Worm (Caenorhabditis elegans) whole organism, L1 larva: ENCODE data around the gene lact-8.
A peak's percentile ranks its signal among the peaks of the same experiment; 100 is the strongest.

Experiments used
- C04F5.9 ChIP-seq: sonication (generic microtip); optimal IDR thresholded peaks from 2 replicates; lab custom pipeline; 2016; ENCODE audit warnings: missing genetic modification characterization, missing compliant biosample characterization
- C34B4.2 ChIP-seq: sonication (generic microtip); optimal IDR thresholded peaks from 2 replicates; lab custom pipeline; 2017; ENCODE audit warnings: mild to moderate bottlenecking, missing genetic modification characterization, missing compliant biosample characterization
- F16B12.6 ChIP-seq: fragments of 150-350 bp; optimal IDR thresholded peaks from 2 replicates; lab custom pipeline; 2014; ENCODE audit warnings: missing biosample characterization, missing genetic modification characterization
- Y116A8C.19 ChIP-seq: sonication (generic microtip); optimal IDR thresholded peaks from 2 replicates; lab custom pipeline; 2016; ENCODE audit warnings: missing compliant biosample characterization, missing genetic modification characterization, borderline replicate concordance
- alr-1 ChIP-seq: fragments of 200-800 bp; sonication (Bioruptor generic); optimal IDR thresholded peaks from 2 replicates; lab custom pipeline; 2018; ENCODE audit warnings: borderline replicate concordance, mild to moderate bottlenecking, missing genetic modification characterization, missing compliant biosample characterization
- aly-2 ChIP-seq: fragments of 150-350 bp; optimal IDR thresholded peaks from 2 replicates; lab custom pipeline; 2014; ENCODE audit warnings: missing biosample characterization, missing genetic modification characterization
- blmp-1 ChIP-seq: fragments of 150-350 bp; optimal IDR thresholded peaks from 2 replicates; lab custom pipeline; 2014; ENCODE audit warnings: missing biosample characterization, missing genetic modification characterization
- ceh-63 ChIP-seq: fragments of 200-800 bp; sonication (Bioruptor generic); optimal IDR thresholded peaks from 2 replicates; lab custom pipeline; 2018; ENCODE audit warnings: mild to moderate bottlenecking, missing genetic modification characterization, missing compliant biosample characterization
- ceh-8 ChIP-seq: fragments of 200-800 bp; sonication (Bioruptor generic); optimal IDR thresholded peaks from 2 replicates; lab custom pipeline; 2018; ENCODE audit warnings: mild to moderate bottlenecking, missing genetic modification characterization, moderate library complexity, missing compliant biosample characterization
- ceh-88 ChIP-seq: fragments of 200-800 bp; sonication (Bioruptor generic); IDR thresholded peaks from 2 replicates; pipeline ENCODE4 v1.3.6; 2022; ENCODE audit warnings: missing genetic modification characterization, missing compliant biosample characterization
- ceh-90 ChIP-seq: sonication (generic microtip); optimal IDR thresholded peaks from 2 replicates; lab custom pipeline; 2016; ENCODE audit warnings: missing genetic modification characterization, missing compliant biosample characterization
- dsc-1 ChIP-seq: sonication (generic microtip); optimal IDR thresholded peaks from 2 replicates; lab custom pipeline; 2016; ENCODE audit warnings: mild to moderate bottlenecking, missing genetic modification characterization, missing compliant biosample characterization
- efl-1 ChIP-seq, 4 experiments: fragments of 150-350 bp; optimal IDR thresholded peaks in 3 of 4; peaks in 1 of 4; 1 replicate in 1 of 4; 2 replicates in 3 of 4; lab custom pipeline; 2014; ENCODE audit warnings: missing biosample characterization in 2 of 4, missing genetic modification characterization in 2 of 4, missing genetic modification reagents in 2 of 4
- efl-3 ChIP-seq: fragments of 200-800 bp; sonication (Bioruptor generic); optimal IDR thresholded peaks from 2 replicates; lab custom pipeline; 2018; ENCODE audit warnings: mild to moderate bottlenecking, missing genetic modification characterization, missing compliant biosample characterization
- egl-13 ChIP-seq: sonication (generic microtip); optimal IDR thresholded peaks from 2 replicates; lab custom pipeline; 2016; ENCODE audit warnings: missing genotype, missing genetic modification reagents, missing genetic modification characterization, missing compliant biosample characterization
- egl-27 ChIP-seq, 2 experiments: fragments of 150-350 bp in 1 of 2; sonication (generic microtip); optimal IDR thresholded peaks; 3 replicates each; lab custom pipeline; 2017 to 2018; ENCODE audit warnings: missing biosample characterization in 2 of 2, missing genetic modification characterization in 2 of 2, missing genetic modification reagents in 2 of 2
- ets-5 ChIP-seq: fragments of 200-800 bp; sonication (Bioruptor generic); IDR thresholded peaks from 2 replicates; pipeline ENCODE4 v1.3.6; 2022; ENCODE audit warnings: missing genetic modification characterization, missing compliant biosample characterization
- fkh-10 ChIP-seq: sonication (generic microtip); optimal IDR thresholded peaks from 2 replicates; lab custom pipeline; 2017; ENCODE audit warnings: missing biosample characterization, missing genetic modification reagents, missing genetic modification characterization
- fos-1 ChIP-seq: fragments of 150-350 bp; optimal IDR thresholded peaks from 2 replicates; lab custom pipeline; 2014; ENCODE audit warnings: missing biosample characterization, missing genetic modification characterization
- grh-1 ChIP-seq: fragments of 200-800 bp; sonication (Bioruptor generic); IDR thresholded peaks from 2 replicates; pipeline ENCODE4 v1.3.6; 2022; ENCODE audit warnings: missing genetic modification reagents, missing genetic modification characterization, missing compliant biosample characterization
- hlh-17 ChIP-seq: fragments of 200-800 bp; sonication (Bioruptor generic); optimal IDR thresholded peaks from 2 replicates; lab custom pipeline; 2018; ENCODE audit warnings: missing genetic modification characterization, mild to moderate bottlenecking, missing compliant biosample characterization, moderate library complexity, borderline replicate concordance
- hlh-4 ChIP-seq: sonication (generic microtip); optimal IDR thresholded peaks from 2 replicates; lab custom pipeline; 2016; ENCODE audit warnings: mild to moderate bottlenecking, missing genetic modification characterization, missing compliant biosample characterization
- isw-1 ChIP-seq: fragments of 200-800 bp; sonication (Bioruptor generic); IDR thresholded peaks from 2 replicates; pipeline ENCODE4 v1.3.6; 2022; ENCODE audit warnings: missing genetic modification characterization, missing compliant biosample characterization
- jun-1 ChIP-seq: fragments of 150-350 bp; optimal IDR thresholded peaks from 2 replicates; lab custom pipeline; 2014; ENCODE audit warnings: missing biosample characterization, missing genetic modification reagents, missing genetic modification characterization
- lin-14 ChIP-seq: fragments of 200-800 bp; sonication (Bioruptor generic); optimal IDR thresholded peaks from 2 replicates; lab custom pipeline; 2018; ENCODE audit warnings: mild to moderate bottlenecking, missing genetic modification characterization, moderate library complexity, missing compliant biosample characterization
- lin-39 ChIP-seq: fragments of 150-350 bp; optimal IDR thresholded peaks from 2 replicates; lab custom pipeline; 2014; ENCODE audit warnings: missing biosample characterization, missing genetic modification reagents, missing genetic modification characterization
- mdl-1 ChIP-seq, 2 experiments: fragments of 150-350 bp; optimal IDR thresholded peaks; 2 replicates each; lab custom pipeline; 2014 to 2017; ENCODE audit warnings: missing biosample characterization in 2 of 2, missing genetic modification characterization in 2 of 2, inconsistent platforms in 1 of 2
- mep-1 ChIP-seq: fragments of 150-350 bp; optimal IDR thresholded peaks from 2 replicates; lab custom pipeline; 2014; ENCODE audit warnings: missing biosample characterization, missing genetic modification characterization
- nhr-11 ChIP-seq: fragments of 150-350 bp; optimal IDR thresholded peaks from 2 replicates; lab custom pipeline; 2014; ENCODE audit warnings: missing biosample characterization, missing genetic modification characterization
- nhr-20 ChIP-seq: sonication (generic microtip); optimal IDR thresholded peaks from 2 replicates; lab custom pipeline; 2016; ENCODE audit warnings: mild to moderate bottlenecking, missing genetic modification characterization, missing compliant biosample characterization
- nhr-71 ChIP-seq: sonication (generic microtip); optimal IDR thresholded peaks from 2 replicates; lab custom pipeline; 2016; ENCODE audit warnings: mild to moderate bottlenecking, missing genetic modification characterization, moderate library complexity, missing compliant biosample characterization
- nhr-77 ChIP-seq: fragments of 150-350 bp; optimal IDR thresholded peaks from 2 replicates; lab custom pipeline; 2014; ENCODE audit warnings: missing biosample characterization, missing genetic modification characterization
- nhr-84 ChIP-seq: sonication (generic microtip); optimal IDR thresholded peaks from 2 replicates; lab custom pipeline; 2017; ENCODE audit warnings: missing biosample characterization, missing genetic modification characterization
- nhr-90 ChIP-seq: sonication (generic microtip); optimal IDR thresholded peaks from 2 replicates; lab custom pipeline; 2016; ENCODE audit warnings: mild to moderate bottlenecking, missing genetic modification characterization, missing compliant biosample characterization; ENCODE audit not compliant: poor library complexity
- pag-3 ChIP-seq: sonication (generic microtip); optimal IDR thresholded peaks from 2 replicates; lab custom pipeline; 2017; ENCODE audit warnings: missing genetic modification characterization, mild to moderate bottlenecking, missing compliant biosample characterization, antibody characterized with exemption, borderline replicate concordance; ENCODE audit not compliant: insufficient read depth
- pqm-1 ChIP-seq: sonication (generic microtip); optimal IDR thresholded peaks from 3 replicates; lab custom pipeline; 2017; ENCODE audit warnings: missing biosample characterization, missing genetic modification characterization
- rnt-1 ChIP-seq: sonication (generic microtip); optimal IDR thresholded peaks from 2 replicates; lab custom pipeline; 2016; ENCODE audit warnings: mild to moderate bottlenecking, missing genetic modification characterization, moderate library complexity, missing compliant biosample characterization
- skn-1 ChIP-seq: fragments of 150-350 bp; optimal IDR thresholded peaks from 2 replicates; lab custom pipeline; 2014; ENCODE audit warnings: missing biosample characterization, missing genetic modification characterization
- sox-4 ChIP-seq: sonication (generic microtip); optimal IDR thresholded peaks from 2 replicates; lab custom pipeline; 2016; ENCODE audit warnings: missing genetic modification characterization, missing compliant biosample characterization
- sup-37 ChIP-seq: fragments of 200-800 bp; sonication (Bioruptor generic); optimal IDR thresholded peaks from 2 replicates; lab custom pipeline; 2018; ENCODE audit warnings: mild to moderate bottlenecking, missing genetic modification characterization, missing compliant biosample characterization
- swsn-7 ChIP-seq: sonication (generic microtip); optimal IDR thresholded peaks from 2 replicates; lab custom pipeline; 2016; ENCODE audit warnings: missing genetic modification characterization, missing compliant biosample characterization
- unc-30 ChIP-seq: sonication (generic microtip); optimal IDR thresholded peaks from 2 replicates; lab custom pipeline; 2017; ENCODE audit warnings: missing biosample characterization, missing genetic modification characterization
- unc-98 ChIP-seq: fragments of 200-800 bp; sonication (Bioruptor generic); IDR thresholded peaks from 2 replicates; pipeline ENCODE4 v1.3.6; 2022; ENCODE audit warnings: missing genetic modification characterization, missing compliant biosample characterization
- vab-15 ChIP-seq: sonication (generic microtip); optimal IDR thresholded peaks from 2 replicates; lab custom pipeline; 2017; ENCODE audit warnings: missing genotype, mild to moderate bottlenecking, missing genetic modification characterization, missing compliant biosample characterization
- zip-4 ChIP-seq: fragments of 200-800 bp; sonication (Bioruptor generic); optimal IDR thresholded peaks from 2 replicates; lab custom pipeline; 2018; ENCODE audit warnings: mild to moderate bottlenecking, missing genetic modification characterization, moderate library complexity, missing compliant biosample characterization
- ztf-11 ChIP-seq, 2 experiments: sonication (generic microtip); optimal IDR thresholded peaks; 2 replicates each; lab custom pipeline; 2016 to 2017; ENCODE audit warnings: missing genetic modification characterization in 2 of 2, missing biosample characterization in 1 of 2, missing compliant biosample characterization in 1 of 2

lact-8 gene

ce11 chrV:11127197-11127596 lies 33.8 kb upstream of the lact-8 start, which contains the start of gene jmjd-5:
Gene jmjd-5, plus strand, starts transcription at chrV:11127497.
- no peak for TF ChIP-seq nhr-11 (tag; lab: Kevin White, UChicago)
- TF ChIP-seq F16B12.6 (tag; lab: Kevin White, UChicago): no peak
- TF ChIP-seq fkh-10 (GFP tag; lab: Kevin White, UChicago): no peak
- TF ChIP-seq C34B4.2: no peak
- no peak for TF ChIP-seq pag-3 (tag; lab: Kevin White, UChicago)
- TF ChIP-seq blmp-1 (tag; lab: Kevin White, UChicago): no peak
- no peak for TF ChIP-seq hlh-4
- no peak for TF ChIP-seq dsc-1
- TF ChIP-seq, all 84 proteins: peak for 0

ce11 chrV:11124922-11125321 lies 31.5 kb upstream of the lact-8 start, which contains the start of gene C06H2.2:
Gene C06H2.2, plus strand, starts transcription at chrV:11125222.
- TF ChIP-seq ceh-88 (GFP tag; lab: Robert Waterston, UW): no peak
- no peak for TF ChIP-seq efl-1 (optimal IDR thresholded peaks at IDR 0.05; lab: Kevin White, UChicago)
- peak in 1 of 2 experiments; percentile 71 for TF ChIP-seq efl-1 (GFP tag; optimal IDR thresholded peaks at IDR 0.05 in 1 of 2; lab: Kevin White, UChicago)

- no peak for TF ChIP-seq hlh-17
- TF ChIP-seq rnt-1 (tag; lab: Kevin White, UChicago): peak; percentile 98
- TF ChIP-seq aly-2 (tag; lab: Kevin White, UChicago): no peak
- TF ChIP-seq jun-1 (tag; lab: Kevin White, UChicago): peak; percentile 54
- TF ChIP-seq ceh-8 (GFP tag; lab: Kevin White, UChicago): no peak
- TF ChIP-seq unc-98 (GFP tag; lab: Robert Waterston, UW): peak; percentile 52
- no peak for TF ChIP-seq grh-1 (GFP tag; lab: Robert Waterston, UW)
- TF ChIP-seq blmp-1 (tag; lab: Kevin White, UChicago): peak; percentile 39
- TF ChIP-seq C34B4.2: no peak
- TF ChIP-seq skn-1 (tag; lab: Kevin White, UChicago): peak; percentile 70
- peak in 1 of 2 experiments; percentile 55 for TF ChIP-seq mdl-1 (tag; optimal IDR thresholded peaks at IDR 0.05; lab: Kevin White, UChicago)
- no peak for TF ChIP-seq nhr-84 (tag; lab: Kevin White, UChicago)
- peak; percentile 66 for TF ChIP-seq swsn-7 (tag; lab: Kevin White, UChicago)
- TF ChIP-seq efl-3 (GFP tag; lab: Kevin White, UChicago): no peak
- no peak for TF ChIP-seq sup-37
- TF ChIP-seq pqm-1: no peak
- TF ChIP-seq Y116A8C.19 (tag; lab: Kevin White, UChicago): no peak
- no peak for TF ChIP-seq vab-15 (tag; lab: Kevin White, UChicago)
- TF ChIP-seq ceh-63 (GFP tag; lab: Kevin White, UChicago): no peak
- TF ChIP-seq sox-4 (tag; lab: Kevin White, UChicago): peak; percentile 53
- no peak for TF ChIP-seq nhr-11 (tag; lab: Kevin White, UChicago)
- TF ChIP-seq lin-39 (tag; lab: Kevin White, UChicago): peak; percentile 19
- peak; percentile 78 for TF ChIP-seq nhr-20 (tag; lab: Kevin White, UChicago)
- no peak for TF ChIP-seq fkh-10 (GFP tag; lab: Kevin White, UChicago)
- peak; percentile 16 for TF ChIP-seq nhr-77
- no peak for TF ChIP-seq zip-4 (GFP tag; lab: Kevin White, UChicago)
- TF ChIP-seq F16B12.6 (tag; lab: Kevin White, UChicago): no peak
- peak; percentile 65 for TF ChIP-seq isw-1
- TF ChIP-seq pag-3 (tag; lab: Kevin White, UChicago): peak; percentile 1
- TF ChIP-seq alr-1 (tag; lab: Kevin White, UChicago): no peak
- TF ChIP-seq egl-27 (tag; optimal IDR thresholded peaks at IDR 0.05; lab: Kevin White, UChicago): no peak
- no peak for TF ChIP-seq unc-30 (tag; lab: Kevin White, UChicago)
- TF ChIP-seq nhr-90 (tag; lab: Kevin White, UChicago): peak; percentile 83
- peak; percentile 32 for TF ChIP-seq C04F5.9 (tag; lab: Kevin White, UChicago)
- peak; percentile 90 for TF ChIP-seq lin-14
- no peak for TF ChIP-seq ets-5 (GFP tag; lab: Robert Waterston, UW)
- TF ChIP-seq egl-13 (tag; lab: Kevin White, UChicago): peak; percentile 58
- peak in 1 of 2 experiments; percentile 81 for TF ChIP-seq ztf-11 (tag; optimal IDR thresholded peaks at IDR 0.05; lab: Kevin White, UChicago)
- TF ChIP-seq nhr-71 (tag; lab: Kevin White, UChicago): peak; percentile 89
- peak; percentile 75 for TF ChIP-seq mep-1 (tag; lab: Kevin White, UChicago)
- TF ChIP-seq ceh-90 (tag; lab: Kevin White, UChicago): peak; percentile 86
- no peak for TF ChIP-seq fos-1 (tag; lab: Kevin White, UChicago)
These were observed 30.5 kb upstream of the lact-8 start, which contains the start of the genes atp-5 and lmtr-3 for ce11 chrV:11123817-11124337. Gene atp-5, minus strand, starts transcription at chrV:11123867. Gene lmtr-3, plus strand, starts transcription at chrV:11124186.
